Worm (Caenorhabditis elegans): ENCODE measurements around the gene clec-225.

clec-225 gene

DNA sequence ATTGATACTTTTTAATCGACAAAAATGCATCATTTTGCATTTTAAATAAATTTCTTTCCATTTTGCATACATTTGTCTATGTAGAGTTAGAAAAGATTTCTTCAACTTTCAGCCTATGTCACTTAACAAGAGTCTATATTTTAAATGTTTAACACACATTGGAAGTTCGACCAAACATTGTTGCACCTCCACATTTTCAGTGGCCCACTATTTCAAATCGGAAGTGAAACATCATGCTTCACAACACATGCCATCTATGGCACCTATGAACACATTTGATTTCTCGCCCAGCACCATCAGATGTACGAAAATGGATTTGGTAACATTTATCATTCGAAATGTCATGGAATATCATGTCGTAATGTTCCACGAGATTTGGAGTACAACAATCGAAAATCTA is 4.0 kb upstream of the clec-225 start, which contains the start of gene dhc-3:
dhc-3 (plus strand) TSS at position 301 of the 400 bp plus-strand sequence.
- TF ChIP-seq nhr-25 (tag; optimal IDR thresholded peaks at IDR 0.05; ENCODE audit: borderline replicate concordance, insufficient read depth) (no peak), nhr-76 (tag; optimal IDR thresholded peaks at IDR 0.05) (no peak), ZK546.5 (tag; optimal IDR thresholded peaks at IDR 0.05) (no peak), hmg-1.1 (GFP tag; IDR thresholded peaks at IDR 0.05) (no peak), duxl-1 (tag; optimal IDR thresholded peaks at IDR 0.05; ENCODE audit: poor library complexity) (no peak), hif-1 (tag; optimal IDR thresholded peaks at IDR 0.05) (no peak), spr-1 (tag; optimal IDR thresholded peaks at IDR 0.05) (no peak), sdz-12 (GFP tag; optimal IDR thresholded peaks at IDR 0.05) (no peak), mxl-3 (GFP tag; optimal IDR thresholded peaks at IDR 0.05) (no peak), D1046.2 (GFP tag; IDR thresholded peaks at IDR 0.05) (no peak), mdt-29 (GFP tag; IDR thresholded peaks at IDR 0.05) (no peak), gei-8 (GFP tag; optimal IDR thresholded peaks at IDR 0.05) (no peak), nhr-6 (tag; optimal IDR thresholded peaks at IDR 0.05) (no peak), rbr-2 (tag; optimal IDR thresholded peaks at IDR 0.05) (no peak), dmd-9 (GFP tag; IDR thresholded peaks at IDR 0.05) (no peak)

DNA sequence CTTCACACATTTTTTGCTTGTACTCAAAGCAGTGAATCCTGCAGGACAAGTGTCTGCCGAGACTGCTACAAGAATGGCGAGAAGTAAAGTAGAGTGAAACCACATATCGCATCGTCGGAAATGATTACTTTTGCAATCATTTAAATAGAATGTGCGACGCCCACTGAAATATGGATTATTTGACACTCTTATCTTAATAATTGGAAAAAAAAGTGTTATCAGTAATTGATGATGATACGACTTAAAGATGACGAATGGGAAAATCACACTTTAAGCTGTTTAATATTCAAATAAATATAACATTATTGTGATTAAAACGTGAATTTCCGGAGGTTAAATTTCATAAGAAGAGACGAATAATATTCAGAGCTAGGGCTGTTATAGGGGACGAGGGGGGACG is 3.3 kb upstream of the clec-225 start, which contains the start of gene clec-41:
clec-41 (minus strand) TSS at position 147 of the 400 bp plus-strand sequence.
- TF ChIP-seq php-3 (GFP tag; IDR thresholded peaks at IDR 0.05) (peak; percentile 34; the same call in 1 of the 2 replicates), lin-1 (GFP tag; IDR thresholded peaks at IDR 0.05) (peak; percentile 85), ama-1 (optimal IDR thresholded peaks at IDR 0.05) (no peak), mxl-3 (GFP tag; optimal IDR thresholded peaks at IDR 0.05) (peak; percentile 31), pqm-1 (tag; optimal IDR thresholded peaks at IDR 0.05) (peak; percentile 91), nhr-28 (tag; optimal IDR thresholded peaks at IDR 0.05) (peak; percentile 67), nhr-77 (tag; optimal IDR thresholded peaks at IDR 0.05) (no peak), dmd-6 (GFP tag; IDR thresholded peaks at IDR 0.05) (peak; percentile 82)

DNA sequence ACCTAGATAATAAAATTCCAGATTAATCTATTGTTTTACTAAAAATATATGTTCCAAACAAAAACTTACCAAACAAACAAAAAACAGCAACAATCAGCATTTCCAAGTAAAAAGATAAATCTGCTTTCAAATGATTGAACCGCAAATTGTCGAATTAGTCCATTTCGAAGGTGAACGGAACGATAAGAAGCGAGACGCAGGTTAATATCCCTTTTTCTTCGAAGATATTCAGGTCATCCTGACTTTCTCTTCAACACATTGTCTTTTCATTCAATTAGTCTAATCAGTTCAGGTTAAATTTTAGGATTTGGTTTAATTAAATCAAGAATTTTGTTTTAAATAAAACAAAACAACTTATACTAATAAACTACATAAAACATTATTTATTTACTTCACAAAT is 1.3 kb downstream of the clec-225 start, which contains the start of gene B0365.9:
B0365.9 (minus strand) TSS at position 186 of the 400 bp plus-strand sequence.
- TF ChIP-seq jun-1 (tag; optimal IDR thresholded peaks at IDR 0.05) (no peak), hlh-11 (tag; optimal IDR thresholded peaks at IDR 0.05) (no peak), daf-12 (tag; optimal IDR thresholded peaks at IDR 0.05) (no peak), Y75B8A.6 (GFP tag; IDR thresholded peaks at IDR 0.05) (no peak)

DNA sequence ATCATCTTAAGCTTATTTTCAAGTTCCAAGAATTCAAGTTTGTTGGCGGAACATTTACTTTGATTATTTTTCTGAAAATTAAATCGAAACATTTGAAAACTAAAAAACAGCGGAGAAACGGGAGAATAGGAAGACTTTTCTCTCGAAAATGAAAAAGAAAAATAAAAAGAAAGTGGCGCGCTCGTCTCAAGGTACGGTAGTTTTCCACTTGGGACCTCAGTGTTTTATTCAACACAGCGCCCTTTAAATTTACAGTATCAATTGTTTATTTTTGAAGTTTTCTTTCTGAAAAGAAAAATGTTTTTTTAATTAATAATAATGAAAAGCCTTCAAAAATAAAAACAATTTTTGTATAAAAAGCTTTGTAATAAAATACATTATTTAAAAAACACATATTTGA is 3.2 kb downstream of the clec-225 start:
- peak; percentile 11 for TF ChIP-seq F49E8.2 (tag; optimal IDR thresholded peaks at IDR 0.05; ENCODE audit: borderline replicate concordance)
- TF ChIP-seq nhr-102 (tag; optimal IDR thresholded peaks at IDR 0.05) = no peak
- TF ChIP-seq daf-19 (GFP tag; conservative IDR thresholded peaks at IDR 0.05) = no peak
- TF ChIP-seq nhr-77 (tag; optimal IDR thresholded peaks at IDR 0.05) = no peak
- peak; percentile 68 for TF ChIP-seq unc-130 (GFP tag; optimal IDR thresholded peaks at IDR 0.05)

DNA sequence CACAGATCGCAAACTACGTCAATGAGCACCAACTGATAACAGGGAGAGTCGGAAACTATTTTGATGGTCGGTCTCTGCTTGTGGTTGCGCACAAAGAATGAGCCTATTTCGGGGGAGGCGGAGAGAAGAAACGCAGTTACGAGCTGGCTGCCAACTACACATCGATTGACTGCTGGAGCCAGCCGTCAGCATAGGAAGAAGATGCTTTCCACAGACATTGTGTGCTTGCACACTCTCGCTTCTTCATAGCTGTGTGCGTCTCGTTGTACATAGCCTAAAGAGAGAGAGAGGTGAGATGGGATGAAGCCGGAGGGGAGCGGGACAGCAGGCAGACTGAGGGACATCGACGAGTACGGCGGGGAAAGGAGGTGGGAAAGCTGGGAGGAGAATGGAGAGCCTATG is 4.2 kb downstream of the clec-225 start:
- TF ChIP-seq mdt-29 (GFP tag; IDR thresholded peaks at IDR 0.05) = peak; percentile 49; the same call in 1 of the 2 replicates
- peak; percentile 84 for TF ChIP-seq lin-1 (GFP tag; IDR thresholded peaks at IDR 0.05)
- TF ChIP-seq dpl-1 (GFP tag; optimal IDR thresholded peaks at IDR 0.05) = peak; percentile 15
- TF ChIP-seq cey-2 (tag; optimal IDR thresholded peaks at IDR 0.05; ENCODE audit: borderline replicate concordance, insufficient read depth) = no peak
- TF ChIP-seq lim-7 (GFP tag; IDR thresholded peaks at IDR 0.05) = no peak
- TF ChIP-seq mdl-1 (tag; optimal IDR thresholded peaks at IDR 0.05) = peak in 1 of 2 experiments; percentile 57
- 0 out of 2 replicates have a peak, but pooled peaks have one; percentile 20 for TF ChIP-seq ZK337.2 (GFP tag; IDR thresholded peaks at IDR 0.05)
- peak; percentile 74; the same call in 1 of the 2 replicates for TF ChIP-seq dmd-8 (GFP tag; IDR thresholded peaks at IDR 0.05)
- TF ChIP-seq tag-97 (GFP tag; IDR thresholded peaks at IDR 0.05) = no peak
- peak; percentile 63 for TF ChIP-seq nhr-11 (tag; optimal IDR thresholded peaks at IDR 0.05)
- TF ChIP-seq pha-4 (GFP tag; IDR thresholded peaks at IDR 0.05) = no peak; the same call in 1 of the 2 replicates
- TF ChIP-seq pha-4 (tag; optimal IDR thresholded peaks at IDR 0.05) = no peak
- TF ChIP-seq zfp-3 (GFP tag; conservative IDR thresholded peaks at IDR 0.05) = no peak
- TF ChIP-seq zag-1 (tag; optimal IDR thresholded peaks at IDR 0.05) = no peak
- TF ChIP-seq lin-38 (GFP tag; IDR thresholded peaks at IDR 0.05) = peak; percentile 28; the same call in 1 of the 2 replicates
- no peak for TF ChIP-seq dmd-9 (GFP tag; IDR thresholded peaks at IDR 0.05)
- TF ChIP-seq ama-1 (optimal IDR thresholded peaks at IDR 0.05) = no peak
- TF ChIP-seq php-3 (GFP tag; IDR thresholded peaks at IDR 0.05) = peak; percentile 63
- TF ChIP-seq nhr-111 (GFP tag; optimal IDR thresholded peaks at IDR 0.05) = no peak
